Worm (Caenorhabditis elegans) whole organism, L4 larva: ENCODE measurements around the gene nduf-11.

Source experiments
- D1046.2 ChIP-seq: fragments of 200-800 bp; sonication (Bioruptor generic); IDR thresholded peaks from 2 replicates; pipeline ENCODE4 v1.3.6; 2022; ENCODE audit warnings: missing genetic modification characterization, missing compliant biosample characterization
- attf-4 ChIP-seq: sonication (generic microtip); optimal IDR thresholded peaks from 3 replicates; lab custom pipeline; 2017; ENCODE audit warnings: missing biosample characterization, missing genetic modification characterization
- ceh-82 ChIP-seq: sonication (generic microtip); optimal IDR thresholded peaks from 2 replicates; lab custom pipeline; 2017; ENCODE audit warnings: missing biosample characterization, missing genetic modification characterization
- daf-8 ChIP-seq: fragments of 200-800 bp; sonication (Bioruptor generic); IDR thresholded peaks from 2 replicates; pipeline ENCODE4 v1.3.6; 2022; ENCODE audit warnings: missing genetic modification characterization, missing compliant biosample characterization
- dmd-6 ChIP-seq: fragments of 200-800 bp; sonication (Bioruptor generic); IDR thresholded peaks from 2 replicates; pipeline ENCODE4 v1.3.6; 2022; ENCODE audit warnings: missing genetic modification reagents, missing genetic modification characterization, missing compliant biosample characterization
- egl-43 ChIP-seq: fragments of 200-800 bp; sonication (Bioruptor generic); IDR thresholded peaks from 2 replicates; pipeline ENCODE4 v1.3.6; 2022; ENCODE audit warnings: missing genetic modification reagents, missing genetic modification characterization, missing compliant biosample characterization
- mxl-3 ChIP-seq: fragments of 200-800 bp; sonication (Bioruptor generic); optimal IDR thresholded peaks from 2 replicates; lab custom pipeline; 2018; ENCODE audit warnings: mild to moderate bottlenecking, missing genetic modification characterization, missing compliant biosample characterization
- nhr-237 ChIP-seq: sonication (generic microtip); optimal IDR thresholded peaks from 2 replicates; lab custom pipeline; 2017; ENCODE audit warnings: missing biosample characterization, missing genetic modification characterization
- nhr-28 ChIP-seq: fragments of 150-350 bp; optimal IDR thresholded peaks from 2 replicates; lab custom pipeline; 2014; ENCODE audit warnings: missing biosample characterization, missing genetic modification characterization
- nhr-77 ChIP-seq: fragments of 150-350 bp; optimal IDR thresholded peaks from 2 replicates; lab custom pipeline; 2014; ENCODE audit warnings: missing biosample characterization, missing genetic modification characterization
- zag-1 ChIP-seq: fragments of 150-350 bp; optimal IDR thresholded peaks from 2 replicates; lab custom pipeline; 2014; ENCODE audit warnings: missing biosample characterization, missing genetic modification characterization

DNA sequence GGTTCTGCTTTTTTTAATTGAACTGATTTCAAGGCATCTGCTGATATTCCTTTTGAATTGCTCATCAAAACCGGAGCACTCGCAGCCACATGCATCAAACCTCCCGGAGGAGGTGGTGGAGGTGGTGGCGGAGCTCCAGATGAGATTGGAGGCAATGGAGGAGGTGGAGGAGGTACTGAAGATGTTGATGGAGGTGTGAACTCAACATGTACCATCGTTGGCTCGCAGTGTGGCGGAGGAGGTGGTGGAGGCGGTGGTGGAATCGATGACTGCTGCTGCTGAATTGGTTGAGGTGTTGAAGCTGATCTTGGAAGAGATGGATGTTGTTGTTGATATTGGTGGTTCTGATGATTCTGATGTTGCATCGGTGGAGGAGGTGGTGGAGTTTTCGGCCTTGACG, 41.5 kb upstream of the nduf-11 start:
- TF ChIP-seq nhr-237 (tag; lab: Kevin White, UChicago) (no peak), ceh-82 (tag; lab: Kevin White, UChicago) (no peak), D1046.2 (GFP tag; lab: Robert Waterston, UW) (no peak), dmd-6 (GFP tag; lab: Robert Waterston, UW) (no peak), mxl-3 (GFP tag; lab: Kevin White, UChicago) (no peak), attf-4 (tag; lab: Kevin White, UChicago) (no peak), zag-1 (tag; lab: Kevin White, UChicago) (no peak), nhr-28 (no peak), egl-43 (no peak), nhr-77 (tag; lab: Kevin White, UChicago) (no peak), daf-8 (no peak)
